Fruit fly (Drosophila melanogaster) whole organism, embryonic: ENCODE data around the gene CG31957.

Experiments used
- Antp ChIP-seq: fragments of 200-800 bp; sonication (Bioruptor generic); optimal IDR thresholded peaks from 3 replicates; lab custom pipeline; 2016; ENCODE audit warnings: missing biosample characterization, missing genetic modification characterization
- Atf3 ChIP-seq: fragments of 200-800 bp; sonication (Bioruptor generic); optimal IDR thresholded peaks from 3 replicates; lab custom pipeline; 2016; ENCODE audit warnings: missing biosample characterization, missing genetic modification characterization
- Bteb2 ChIP-seq: fragments of 200-800 bp; sonication (Bioruptor generic); optimal IDR thresholded peaks from 2 replicates; lab custom pipeline; 2016; ENCODE audit warnings: missing biosample characterization, missing genetic modification characterization
- CG10267 ChIP-seq: fragments of 200-800 bp; sonication (Bioruptor generic); optimal IDR thresholded peaks from 2 replicates; lab custom pipeline; 2018; ENCODE audit warnings: missing biosample characterization, mild to moderate bottlenecking, missing genetic modification characterization, moderate library complexity
- CG11695 ChIP-seq: fragments of 200-800 bp; sonication (Bioruptor generic); IDR thresholded peaks from 3 replicates; pipeline ENCODE4 v1.3.6; 2022; ENCODE audit warnings: missing biosample characterization, missing genetic modification characterization
- CG11696 ChIP-seq: fragments of 200-800 bp; sonication (Bioruptor generic); IDR thresholded peaks from 2 replicates; pipeline ENCODE4 v1.3.6; 2022; ENCODE audit warnings: missing biosample characterization, missing genetic modification characterization
- CG17359 ChIP-seq: fragments of 200-800 bp; sonication (Bioruptor generic); optimal IDR thresholded peaks from 3 replicates; lab custom pipeline; 2018; ENCODE audit warnings: missing biosample characterization, mild to moderate bottlenecking, missing genetic modification characterization, moderate library complexity
- CG30403 ChIP-seq: fragments of 200-800 bp; sonication (Bioruptor generic); optimal IDR thresholded peaks from 3 replicates; lab custom pipeline; 2016; ENCODE audit warnings: missing biosample characterization, missing genetic modification characterization
- CG3163 ChIP-seq: fragments of 200-800 bp; sonication (Bioruptor generic); optimal IDR thresholded peaks from 3 replicates; lab custom pipeline; 2016; ENCODE audit warnings: missing biosample characterization, missing genetic modification characterization
- CG3281 ChIP-seq: fragments of 200-800 bp; sonication (Bioruptor generic); optimal IDR thresholded peaks from 3 replicates; lab custom pipeline; 2017; ENCODE audit warnings: missing biosample characterization, mild to moderate bottlenecking, missing genetic modification characterization
- CG33213 ChIP-seq: fragments of 200-800 bp; sonication (Bioruptor generic); optimal IDR thresholded peaks from 3 replicates; lab custom pipeline; 2016; ENCODE audit warnings: missing biosample characterization, missing genetic modification characterization
- CG5245 ChIP-seq: fragments of 200-800 bp; sonication (Bioruptor generic); optimal IDR thresholded peaks from 3 replicates; lab custom pipeline; 2016; ENCODE audit warnings: missing biosample characterization, missing genetic modification characterization
- CG5953 ChIP-seq: fragments of 200-800 bp; sonication (Bioruptor generic); IDR thresholded peaks from 2 replicates; pipeline ENCODE4 v1.3.6; 2022; ENCODE audit warnings: missing biosample characterization, missing genetic modification characterization
- CG7556 ChIP-seq: fragments of 200-800 bp; sonication (Bioruptor generic); optimal IDR thresholded peaks from 2 replicates; lab custom pipeline; 2017; ENCODE audit warnings: missing biosample characterization, mild to moderate bottlenecking, missing genetic modification characterization
- CG7839 ChIP-seq: fragments of 200-800 bp; sonication (Bioruptor generic); optimal IDR thresholded peaks from 3 replicates; lab custom pipeline; 2018; ENCODE audit warnings: missing biosample characterization, mild to moderate bottlenecking, missing genetic modification characterization, moderate library complexity
- CG7963 ChIP-seq: fragments of 200-800 bp; sonication (Bioruptor generic); IDR thresholded peaks from 3 replicates; pipeline ENCODE4 v1.3.6; 2022; ENCODE audit warnings: missing biosample characterization, missing genetic modification characterization; ENCODE audit not compliant: partially characterized antibody
- Deaf1 ChIP-seq: fragments of 200-800 bp; optimal IDR thresholded peaks from 3 replicates; lab custom pipeline; 2019; ENCODE audit warnings: missing biosample characterization, mild to moderate bottlenecking, missing genetic modification characterization, moderate library complexity
- Dfd ChIP-seq, 2 experiments: fragments of >200 bp; optimal IDR thresholded peaks; 2 replicates each; lab custom pipeline; 2017; ENCODE audit warnings: missing biosample characterization in 2 of 2, missing genetic modification characterization in 2 of 2
- E2f1 ChIP-seq: fragments of 200-800 bp; sonication (Bioruptor generic); IDR thresholded peaks from 2 replicates; pipeline ENCODE4 v1.3.6; 2022; ENCODE audit warnings: missing biosample characterization, missing genetic modification characterization
- HHEX ChIP-seq: fragments of 200-800 bp; sonication (Bioruptor generic); optimal IDR thresholded peaks from 3 replicates; lab custom pipeline; 2017; ENCODE audit warnings: missing biosample characterization, mild to moderate bottlenecking, missing genetic modification characterization, missing genetic modification reagents
- Hand ChIP-seq: fragments of 200-800 bp; sonication (Bioruptor generic); optimal IDR thresholded peaks from 2 replicates; lab custom pipeline; 2017; ENCODE audit warnings: mild to moderate bottlenecking, missing biosample characterization, missing genetic modification reagents, missing genetic modification characterization
- HmgZ ChIP-seq: fragments of 200-800 bp; sonication (Bioruptor generic); optimal IDR thresholded peaks from 2 replicates; lab custom pipeline; 2018; ENCODE audit warnings: missing biosample characterization, mild to moderate bottlenecking, missing genetic modification characterization
- Hmr ChIP-seq: fragments of 200-800 bp; sonication (Bioruptor generic); optimal IDR thresholded peaks from 3 replicates; lab custom pipeline; 2017; ENCODE audit warnings: mild to moderate bottlenecking, missing biosample characterization, missing genetic modification reagents, missing genetic modification characterization
- Hr78 ChIP-seq, 2 experiments: fragments of 200-800 bp in 1 of 2; fragments of >200 bp in 1 of 2; sonication (Bioruptor generic) in 1 of 2; optimal IDR thresholded peaks; 2 replicates each; lab custom pipeline; 2017 to 2019; ENCODE audit warnings: missing biosample characterization in 2 of 2, missing genetic modification characterization in 2 of 2, mild to moderate bottlenecking in 1 of 2, moderate library complexity in 1 of 2
- MESR4 ChIP-seq: fragments of 200-800 bp; sonication (Bioruptor generic); optimal IDR thresholded peaks from 2 replicates; lab custom pipeline; 2018; ENCODE audit warnings: missing biosample characterization, mild to moderate bottlenecking, missing genetic modification characterization, moderate library complexity
- PHDP ChIP-seq: fragments of 200-800 bp; sonication (Bioruptor generic); optimal IDR thresholded peaks from 3 replicates; lab custom pipeline; 2018; ENCODE audit warnings: missing biosample characterization, mild to moderate bottlenecking, missing genetic modification characterization, moderate library complexity
- Poxn ChIP-seq: fragments of 200-800 bp; sonication (Bioruptor generic); IDR thresholded peaks from 2 replicates; pipeline ENCODE4 v1.3.6; 2022; ENCODE audit warnings: missing biosample characterization, missing genetic modification characterization
- Ptx1 ChIP-seq: fragments of 200-800 bp; sonication (Bioruptor generic); IDR thresholded peaks from 2 replicates; pipeline ENCODE4 v1.3.6; 2022; ENCODE audit warnings: missing biosample characterization, missing genetic modification characterization
- Ravus ChIP-seq: fragments of 200-800 bp; sonication (Bioruptor generic); IDR thresholded peaks from 2 replicates; pipeline ENCODE4 v1.3.6; 2022; ENCODE audit warnings: missing biosample characterization, missing genetic modification characterization
- Stat92E ChIP-seq, 3 experiments: fragments of >200 bp in 2 of 3; fragments of 200-800 bp in 1 of 3; sonication (Bioruptor generic) in 1 of 3; optimal IDR thresholded peaks; 2 replicates each; lab custom pipeline; 2017 to 2019; ENCODE audit warnings: missing biosample characterization in 3 of 3, missing genetic modification characterization in 3 of 3, mild to moderate bottlenecking in 1 of 3, moderate library complexity in 1 of 3
- Taf1 ChIP-seq: fragments of 200-800 bp; sonication (Bioruptor generic); IDR thresholded peaks from 2 replicates; pipeline ENCODE4 v1.3.6; 2022; ENCODE audit warnings: missing biosample characterization, missing genetic modification characterization
- ase ChIP-seq: fragments of 200-800 bp; sonication (Bioruptor generic); IDR thresholded peaks from 3 replicates; pipeline ENCODE4 v1.3.6; 2022; ENCODE audit warnings: missing biosample characterization, missing genetic modification characterization
- bbx ChIP-seq: fragments of 200-800 bp; sonication (Bioruptor generic); IDR thresholded peaks from 2 replicates; pipeline ENCODE4 v1.3.6; 2022; ENCODE audit warnings: missing biosample characterization, missing genetic modification characterization; ENCODE audit not compliant: partially characterized antibody
- br ChIP-seq: fragments of >200 bp; optimal IDR thresholded peaks from 2 replicates; lab custom pipeline; 2017
- chinmo ChIP-seq: fragments of 200-800 bp; sonication (Bioruptor generic); IDR thresholded peaks from 4 replicates; pipeline ENCODE4 v1.3.6; 2022; ENCODE audit warnings: missing biosample characterization, missing genetic modification characterization; ENCODE audit not compliant: partially characterized antibody
- corto ChIP-seq: fragments of 200-800 bp; sonication (Bioruptor generic); optimal IDR thresholded peaks from 2 replicates; lab custom pipeline; 2016; ENCODE audit warnings: missing biosample characterization, mild to moderate bottlenecking, missing genetic modification characterization, moderate library complexity
- dpn ChIP-seq, 2 experiments: fragments of 200-800 bp; sonication (Bioruptor generic); optimal IDR thresholded peaks; 3 replicates each; lab custom pipeline; 2016; ENCODE audit warnings: missing biosample characterization in 2 of 2, missing genetic modification characterization in 2 of 2
- ems ChIP-seq: fragments of 200-800 bp; sonication (Bioruptor generic); optimal IDR thresholded peaks from 3 replicates; lab custom pipeline; 2016; ENCODE audit warnings: missing biosample characterization, missing genetic modification characterization
- gsb-n ChIP-seq: fragments of 200-800 bp; sonication (Bioruptor generic); optimal IDR thresholded peaks from 3 replicates; lab custom pipeline; 2018; ENCODE audit warnings: missing biosample characterization, mild to moderate bottlenecking, missing genetic modification characterization
- kay ChIP-seq: fragments of 200-800 bp; sonication (Bioruptor generic); optimal IDR thresholded peaks from 2 replicates; lab custom pipeline; 2016; ENCODE audit warnings: missing biosample characterization, missing genetic modification characterization
- lov ChIP-seq, 2 experiments: fragments of 200-800 bp in 1 of 2; fragments of >200 bp in 1 of 2; sonication (Bioruptor generic) in 1 of 2; IDR thresholded peaks in 1 of 2; optimal IDR thresholded peaks in 1 of 2; 2 replicates in 1 of 2; 3 replicates in 1 of 2; pipeline versions ENCODE4 v1.3.6 to Lab custom; 2017 to 2022; ENCODE audit warnings: missing biosample characterization in 1 of 2, missing genetic modification characterization in 1 of 2
- luna ChIP-seq: fragments of 200-800 bp; sonication (Bioruptor generic); optimal IDR thresholded peaks from 2 replicates; lab custom pipeline; 2016; ENCODE audit warnings: missing biosample characterization, missing genetic modification characterization
- psq ChIP-seq: fragments of 200-800 bp; sonication (Bioruptor generic); optimal IDR thresholded peaks from 2 replicates; lab custom pipeline; 2017; ENCODE audit warnings: missing biosample characterization, missing genetic modification characterization
- repo ChIP-seq: fragments of 200-800 bp; sonication (Bioruptor generic); optimal IDR thresholded peaks from 2 replicates; lab custom pipeline; 2016; ENCODE audit warnings: missing biosample characterization, missing genetic modification characterization
- ro ChIP-seq: fragments of 200-800 bp; sonication (Bioruptor generic); IDR thresholded peaks from 2 replicates; pipeline ENCODE4 v1.3.6; 2022; ENCODE audit warnings: missing biosample characterization, missing genetic modification characterization
- sc ChIP-seq, 3 experiments: fragments of >200 bp in 2 of 3; fragments of 200-800 bp in 1 of 3; sonication (Bioruptor generic) in 1 of 3; optimal IDR thresholded peaks; 2 replicates in 2 of 3; 3 replicates in 1 of 3; lab custom pipeline; 2017; ENCODE audit warnings: mild to moderate bottlenecking in 1 of 3, missing biosample characterization in 1 of 3, missing genetic modification characterization in 1 of 3, missing genetic modification reagents in 1 of 3
- sug ChIP-seq: fragments of 200-800 bp; optimal IDR thresholded peaks from 2 replicates; lab custom pipeline; 2019; ENCODE audit warnings: missing biosample characterization, mild to moderate bottlenecking, missing genetic modification characterization, moderate library complexity
- tap ChIP-seq: fragments of 200-800 bp; optimal IDR thresholded peaks from 3 replicates; lab custom pipeline; 2019; ENCODE audit warnings: missing biosample characterization, mild to moderate bottlenecking, missing genetic modification characterization, moderate library complexity
- tll ChIP-seq, 2 experiments: fragments of 200-800 bp in 1 of 2; fragments of >200 bp in 1 of 2; sonication (Bioruptor generic) in 1 of 2; optimal IDR thresholded peaks; 2 replicates each; lab custom pipeline; 2017 to 2019; ENCODE audit warnings: missing biosample characterization in 2 of 2, missing genetic modification characterization in 2 of 2, mild to moderate bottlenecking in 1 of 2, moderate library complexity in 1 of 2
- vvl ChIP-seq: fragments of 200-800 bp; sonication (Bioruptor generic); IDR thresholded peaks from 2 replicates; pipeline ENCODE4 v1.3.6; 2022; ENCODE audit warnings: missing biosample characterization, missing genetic modification characterization

Gene CG31957

DNA sequence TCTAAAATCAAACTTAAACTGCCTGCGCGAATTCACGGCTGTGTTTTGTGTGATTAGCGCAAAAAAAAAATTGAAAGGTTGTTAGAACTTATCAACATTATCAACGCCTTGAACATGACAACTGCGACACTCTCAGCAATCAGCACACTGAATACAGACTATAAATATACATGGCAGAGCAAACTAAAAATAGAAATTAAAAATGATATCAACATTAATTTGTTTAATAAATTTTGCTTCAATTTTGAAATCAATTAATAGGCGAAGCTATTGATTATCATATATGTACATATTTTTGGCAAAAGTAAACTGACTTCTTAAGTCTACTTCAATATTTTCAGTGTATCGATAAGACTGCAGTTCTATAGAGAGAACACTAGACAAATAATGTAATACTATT is 7.8 kb upstream of the CG31957 start (continued):
- TF ChIP-seq chinmo (GFP tag; lab: Robert Waterston, UW) = no peak
- no peak for TF ChIP-seq bbx (GFP tag; lab: Robert Waterston, UW)
- no peak for TF ChIP-seq Deaf1 (tag; lab: Kevin White, UChicago)
- TF ChIP-seq CG5953 = no peak
- no peak for TF ChIP-seq Dfd (GFP tag; optimal IDR thresholded peaks at IDR 0.05; lab: Kevin White, UChicago)
- TF ChIP-seq Taf1 = peak; percentile 63
- no peak for TF ChIP-seq tll (GFP tag; optimal IDR thresholded peaks at IDR 0.05; lab: Kevin White, UChicago)
- no peak for TF ChIP-seq Antp
- peak; percentile 1 for TF ChIP-seq PHDP (tag; lab: Kevin White, UChicago)
- TF ChIP-seq kay (GFP tag; lab: Kevin White, UChicago) = no peak
- no peak for TF ChIP-seq Hand (GFP tag; lab: Kevin White, UChicago)
- no peak for TF ChIP-seq CG11695 (GFP tag; lab: Robert Waterston, UW)
- peak; percentile 2 for TF ChIP-seq CG7556 (GFP tag; lab: Kevin White, UChicago)
- no peak for TF ChIP-seq CG30403 (GFP tag; lab: Kevin White, UChicago)
- peak; percentile 66 for TF ChIP-seq CG7839 (tag; lab: Kevin White, UChicago)
- no peak for TF ChIP-seq br (lab: Kevin White, UChicago)
- TF ChIP-seq E2f1 (GFP tag; lab: Robert Waterston, UW) = no peak; the same call in 1 of the 2 replicates
- TF ChIP-seq sc (optimal IDR thresholded peaks at IDR 0.05; lab: Kevin White, UChicago) = no peak
- no peak for TF ChIP-seq sc (GFP tag; optimal IDR thresholded peaks at IDR 0.05; lab: Kevin White, UChicago)
- TF ChIP-seq HmgZ (tag; lab: Kevin White, UChicago) = peak; percentile 47
- TF ChIP-seq lov (optimal IDR thresholded peaks at IDR 0.05; lab: Kevin White, UChicago) = no peak
- no peak for TF ChIP-seq lov (GFP tag; IDR thresholded peaks at IDR 0.05; lab: Robert Waterston, UW)
- no peak for TF ChIP-seq ro (GFP tag; lab: Robert Waterston, UW)
- no peak for TF ChIP-seq CG11696 (GFP tag; lab: Robert Waterston, UW)
- peak; percentile 67 for TF ChIP-seq CG3281 (GFP tag; lab: Kevin White, UChicago)
- no peak for TF ChIP-seq ase (GFP tag; lab: Robert Waterston, UW)
- TF ChIP-seq repo (GFP tag; lab: Kevin White, UChicago) = no peak
- no peak for TF ChIP-seq Ptx1 (GFP tag; lab: Robert Waterston, UW)
- TF ChIP-seq ems (GFP tag; lab: Kevin White, UChicago) = no peak
- no peak for TF ChIP-seq Hr78 (GFP tag; optimal IDR thresholded peaks at IDR 0.05; lab: Kevin White, UChicago)
- TF ChIP-seq Ravus (GFP tag; lab: Robert Waterston, UW) = no peak
- TF ChIP-seq luna (GFP tag; lab: Kevin White, UChicago) = no peak
- no peak for TF ChIP-seq Bteb2
- TF ChIP-seq CG17359 (tag; lab: Kevin White, UChicago) = peak; percentile 34
- no peak for TF ChIP-seq HHEX
- no peak for TF ChIP-seq gsb-n (tag; lab: Kevin White, UChicago)
- TF ChIP-seq CG10267 = peak; percentile 23
- TF ChIP-seq vvl (GFP tag; lab: Robert Waterston, UW) = no peak
- TF ChIP-seq Poxn = no peak
- no peak for TF ChIP-seq tap
- no peak for TF ChIP-seq CG5245 (GFP tag; lab: Kevin White, UChicago)
- TF ChIP-seq Hmr = peak; percentile 30
- TF ChIP-seq Atf3 (GFP tag; lab: Kevin White, UChicago) = no peak
- no peak for TF ChIP-seq MESR4 (GFP tag; lab: Kevin White, UChicago)
- no peak for TF ChIP-seq CG3163 (GFP tag; lab: Kevin White, UChicago)
- TF ChIP-seq dpn (GFP tag; optimal IDR thresholded peaks at IDR 0.05; lab: Kevin White, UChicago) = peak; percentile 18 to 20
- TF ChIP-seq corto = no peak
- no peak for TF ChIP-seq Stat92E (GFP tag; optimal IDR thresholded peaks at IDR 0.05; lab: Kevin White, UChicago)
- no peak for TF ChIP-seq CG33213 (GFP tag; lab: Kevin White, UChicago)
- no peak for TF ChIP-seq psq
- no peak for TF ChIP-seq CG7963 (GFP tag; lab: Robert Waterston, UW)
- TF ChIP-seq sug (tag; lab: Kevin White, UChicago) = peak; percentile 32
